Fruit fly (Drosophila melanogaster): ENCODE results near the gene porin.

The porin gene

DNA sequence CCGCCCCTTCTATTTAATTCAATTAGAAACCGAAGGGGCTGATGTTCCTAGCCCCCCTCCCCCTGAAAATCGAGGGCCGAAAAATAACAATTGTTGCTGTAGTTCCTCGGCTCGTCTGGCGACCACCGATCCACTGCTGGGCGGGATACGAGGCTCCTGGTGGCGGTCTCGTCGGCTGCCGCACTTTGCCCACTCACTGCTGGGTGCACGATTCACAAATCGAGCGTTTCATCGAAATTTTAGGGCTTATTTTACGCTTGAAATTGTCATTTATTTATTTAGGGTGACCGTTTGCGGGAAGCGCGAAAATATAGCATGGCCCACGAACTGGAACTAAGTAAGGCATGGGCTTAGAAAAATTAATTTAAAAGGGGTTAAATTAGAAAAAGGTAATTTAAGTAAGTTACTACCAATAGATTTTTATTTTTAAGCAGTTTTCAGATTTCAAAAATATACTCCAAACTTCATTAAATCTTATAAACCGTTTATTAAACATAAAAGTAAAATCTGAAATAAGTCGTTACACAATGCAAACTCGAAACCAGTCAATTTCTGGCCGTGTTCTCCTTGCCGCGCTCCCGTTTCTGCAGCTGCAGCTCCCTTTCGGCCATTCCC is 5.8 kb upstream of the porin start, which contains the start of gene Dnz1 (continued):
- TF ChIP-seq sens-2 (GFP tag; IDR thresholded peaks at IDR 0.05), result 0 out of 2 replicates have a peak, but pooled peaks have one; percentile 25
- no peak for TF ChIP-seq psq (GFP tag; optimal IDR thresholded peaks at IDR 0.05)
- TF ChIP-seq chif (GFP tag; optimal IDR thresholded peaks at IDR 0.05), result peak; percentile 7 to 23
- TF ChIP-seq sens (GFP tag), result peak; percentile 83
- TF ChIP-seq Xrp1 (GFP tag; IDR thresholded peaks at IDR 0.05), result peak; percentile 60
- TF ChIP-seq Ravus (GFP tag; IDR thresholded peaks at IDR 0.05), result no peak
- peak; percentile 97 for TF ChIP-seq CG15514 (GFP tag; optimal IDR thresholded peaks at IDR 0.05)
- TF ChIP-seq Adf1 (GFP tag; IDR thresholded peaks at IDR 0.05), result peak; percentile 10; the same call in 1 of the 2 replicates
- TF ChIP-seq zf30C (GFP tag; optimal IDR thresholded peaks at IDR 0.05), result no peak
- peak; percentile 16 for TF ChIP-seq CG7556 (GFP tag; optimal IDR thresholded peaks at IDR 0.05)
- no peak for TF ChIP-seq salm (tag; optimal IDR thresholded peaks at IDR 0.05)
- no peak for TF ChIP-seq gt (GFP tag; IDR thresholded peaks at IDR 0.05)
- peak; percentile 43; the same call in 1 of the 2 replicates for TF ChIP-seq Atf6 (GFP tag; IDR thresholded peaks at IDR 0.05)
- no peak for TF ChIP-seq Bteb2 (GFP tag; optimal IDR thresholded peaks at IDR 0.05)
- no peak for TF ChIP-seq Doc2 (GFP tag; IDR thresholded peaks at IDR 0.05)
- TF ChIP-seq CG7928 (GFP tag; optimal IDR thresholded peaks at IDR 0.05), result peak; percentile 34
- TF ChIP-seq nom (GFP tag; optimal IDR thresholded peaks at IDR 0.05), result peak; percentile 4
- peak; percentile 55; the same call in 1 of the 2 replicates for TF ChIP-seq CG5953 (GFP tag; IDR thresholded peaks at IDR 0.05)
- TF ChIP-seq Meics (GFP tag; optimal IDR thresholded peaks at IDR 0.05), result peak; percentile 53
- peak; percentile 77 for TF ChIP-seq CG14014 (GFP tag; IDR thresholded peaks at IDR 0.05)
- TF ChIP-seq ken (GFP tag; IDR thresholded peaks at IDR 0.05), result peak; percentile 63; the same call in 1 of the 3 replicates
- TF ChIP-seq B-H2 (GFP tag; optimal IDR thresholded peaks at IDR 0.05), result no peak
- TF ChIP-seq CG11456 (GFP tag; IDR thresholded peaks at IDR 0.05), result peak; percentile 85
- peak; percentile 50 for TF ChIP-seq CG9797 (GFP tag; optimal IDR thresholded peaks at IDR 0.05)
- TF ChIP-seq tna (GFP tag; IDR thresholded peaks at IDR 0.05; ENCODE audit: partially characterized antibody), result no peak
- no peak for TF ChIP-seq pan (optimal IDR thresholded peaks at IDR 0.05)
- TF ChIP-seq pan (GFP tag; optimal IDR thresholded peaks at IDR 0.05 in 1 of 2, IDR thresholded peaks at IDR 0.05 in 1 of 2), result peak in 1 of 2 experiments; percentile 47
- no peak for TF ChIP-seq CG3838 (GFP tag; optimal IDR thresholded peaks at IDR 0.05)
- no peak for TF ChIP-seq Usf (GFP tag; optimal IDR thresholded peaks at IDR 0.05)
- TF ChIP-seq CG2120 (GFP tag; optimal IDR thresholded peaks at IDR 0.05), result peak; percentile 84
- peak; percentile 16 for TF ChIP-seq mam (GFP tag; optimal IDR thresholded peaks at IDR 0.05)
- peak; percentile 24 for TF ChIP-seq CG12942 (GFP tag; optimal IDR thresholded peaks at IDR 0.05)
- TF ChIP-seq zfh1 (GFP tag; IDR thresholded peaks at IDR 0.05), result no peak; the same call in 2 of the 3 replicates
- TF ChIP-seq CG1602 (GFP tag; optimal IDR thresholded peaks at IDR 0.05), result peak; percentile 20
- no peak for TF ChIP-seq hth (optimal IDR thresholded peaks at IDR 0.05)
- TF ChIP-seq CG8290 (GFP tag; optimal IDR thresholded peaks at IDR 0.05), result no peak
- no peak for TF ChIP-seq CG8290 (tag; optimal IDR thresholded peaks at IDR 0.05)
- TF ChIP-seq abd-A (tag; optimal IDR thresholded peaks at IDR 0.05), result no peak
- no peak for TF ChIP-seq Hr78 (GFP tag; optimal IDR thresholded peaks at IDR 0.05)
- TF ChIP-seq CG11085 (GFP tag; IDR thresholded peaks at IDR 0.05), result no peak
- no peak for TF ChIP-seq tup (GFP tag; optimal IDR thresholded peaks at IDR 0.05)
- peak; percentile 40; the same call in 1 of the 2 replicates for TF ChIP-seq CG6689 (GFP tag; IDR thresholded peaks at IDR 0.05)
- TF ChIP-seq pzg (GFP tag; optimal IDR thresholded peaks at IDR 0.05), result peak; percentile 31
- peak; percentile 36 for TF ChIP-seq nerfin-1 (tag; optimal IDR thresholded peaks at IDR 0.05)
- peak; percentile 60 for TF ChIP-seq sug (tag; optimal IDR thresholded peaks at IDR 0.05)
- TF ChIP-seq cad (GFP tag; optimal IDR thresholded peaks at IDR 0.05), result no peak
- peak; percentile 27 for TF ChIP-seq tin (GFP tag; optimal IDR thresholded peaks at IDR 0.05)
- TF ChIP-seq zfh2 (GFP tag; optimal IDR thresholded peaks at IDR 0.05), result peak; percentile 58
- no peak for TF ChIP-seq Hand (GFP tag; optimal IDR thresholded peaks at IDR 0.05)
- TF ChIP-seq Dbx (GFP tag; IDR thresholded peaks at IDR 0.05), result peak; percentile 49; the same call in 2 of the 3 replicates
- no peak for TF ChIP-seq Hr39 (optimal IDR thresholded peaks at IDR 0.05)
- TF ChIP-seq CG1647 (GFP tag; optimal IDR thresholded peaks at IDR 0.05), result no peak

Measured in whole organism, embryonic.